Worm (Caenorhabditis elegans): ENCODE measurements around the gene C34E10.10.
A peak's percentile ranks its signal among the peaks of the same experiment; 100 is the strongest.

C34E10.10 gene

ce11 chrIII:5202641-5203040 is 25.0 kb downstream of the C34E10.10 start (continued):
- 0 out of 2 replicates have a peak, but pooled peaks have one; percentile 18 for TF ChIP-seq pha-4 (GFP tag; IDR thresholded peaks at IDR 0.05)
- no peak for TF ChIP-seq pha-4 (tag; optimal IDR thresholded peaks at IDR 0.05)
- no peak for TF ChIP-seq arid-1 (GFP tag; conservative IDR thresholded peaks at IDR 0.05)
- no peak for TF ChIP-seq saeg-2 (GFP tag; IDR thresholded peaks at IDR 0.05)
- peak; percentile 13 for TF ChIP-seq dpl-1 (GFP tag; optimal IDR thresholded peaks at IDR 0.05)
- TF ChIP-seq daf-16 (GFP tag; optimal IDR thresholded peaks at IDR 0.05) = no peak
- TF ChIP-seq daf-16 (tag; optimal IDR thresholded peaks at IDR 0.05) = peak; percentile 85
- no peak for TF ChIP-seq mdt-29 (GFP tag; IDR thresholded peaks at IDR 0.05)
- TF ChIP-seq hlh-30 (tag; optimal IDR thresholded peaks at IDR 0.05; ENCODE audit: insufficient read depth) = peak; percentile 80
- TF ChIP-seq rbr-2 (tag; optimal IDR thresholded peaks at IDR 0.05) = peak; percentile 28
- TF ChIP-seq ces-1 (GFP tag; optimal IDR thresholded peaks at IDR 0.05) = no peak
- TF ChIP-seq Y5F2A.4 (GFP tag; optimal IDR thresholded peaks at IDR 0.05) = no peak
- TF ChIP-seq nhr-11 (tag; optimal IDR thresholded peaks at IDR 0.05) = peak; percentile 85
- TF ChIP-seq ztf-7 (tag; optimal IDR thresholded peaks at IDR 0.05) = peak; percentile 25
- no peak for TF ChIP-seq ceh-28 (tag; optimal IDR thresholded peaks at IDR 0.05)
- no peak for TF ChIP-seq ZK337.2 (GFP tag; IDR thresholded peaks at IDR 0.05)
- TF ChIP-seq dmd-9 (GFP tag; IDR thresholded peaks at IDR 0.05) = no peak
- peak; percentile 11 for TF ChIP-seq nhr-48 (tag; optimal IDR thresholded peaks at IDR 0.05)
- TF ChIP-seq vab-7 (GFP tag; IDR thresholded peaks at IDR 0.05) = no peak
- TF ChIP-seq sdz-12 (GFP tag; optimal IDR thresholded peaks at IDR 0.05) = no peak
- no peak for TF ChIP-seq egl-27 (tag; optimal IDR thresholded peaks at IDR 0.05)
- TF ChIP-seq spr-1 (tag; optimal IDR thresholded peaks at IDR 0.05) = no peak
- no peak for TF ChIP-seq daf-12 (tag; optimal IDR thresholded peaks at IDR 0.05)

- TF ChIP-seq zip-11 (GFP tag; IDR thresholded peaks at IDR 0.05) (no peak), dpl-1 (GFP tag; optimal IDR thresholded peaks at IDR 0.05) (peak; percentile 22), ceh-44 (GFP tag; IDR thresholded peaks at IDR 0.05) (no peak), dmd-8 (GFP tag; IDR thresholded peaks at IDR 0.05) (no peak), mxl-2 (GFP tag; conservative IDR thresholded peaks at IDR 0.05) (no peak), nhr-10 (tag; optimal IDR thresholded peaks at IDR 0.05) (no peak), ceh-20 (GFP tag; IDR thresholded peaks at IDR 0.05) (no peak), arid-1 (GFP tag; conservative IDR thresholded peaks at IDR 0.05) (no peak), F10B5.3 (tag; optimal IDR thresholded peaks at IDR 0.05) (no peak), ztf-11 (tag; optimal IDR thresholded peaks at IDR 0.05) (no peak), lsy-2 (tag; optimal IDR thresholded peaks at IDR 0.05) (peak in 1 of 2 experiments; percentile 58), nhr-111 (GFP tag; optimal IDR thresholded peaks at IDR 0.05) (no peak), fos-1 (tag; optimal IDR thresholded peaks at IDR 0.05) (no peak), Y75B8A.6 (GFP tag; IDR thresholded peaks at IDR 0.05) (no peak), ceh-62 (tag; optimal IDR thresholded peaks at IDR 0.05) (no peak), attf-4 (tag; optimal IDR thresholded peaks at IDR 0.05) (no peak), F44E2.7 (GFP tag; IDR thresholded peaks at IDR 0.05) (no peak), mdl-1 (tag; optimal IDR thresholded peaks at IDR 0.05) (no peak), aly-2 (tag; optimal IDR thresholded peaks at IDR 0.05) (no peak), jun-1 (tag; optimal IDR thresholded peaks at IDR 0.05) (no peak), ZK546.5 (tag; optimal IDR thresholded peaks at IDR 0.05) (no peak), hlh-11 (tag; optimal IDR thresholded peaks at IDR 0.05) (peak; percentile 86), fkh-10 (GFP tag; optimal IDR thresholded peaks at IDR 0.05) (no peak), dmd-9 (GFP tag; IDR thresholded peaks at IDR 0.05) (no peak), lin-13 (GFP tag; optimal IDR thresholded peaks at IDR 0.05) (no peak), pha-4 (GFP tag; IDR thresholded peaks at IDR 0.05) (no peak; the same call in 1 of the 2 replicates), pha-4 (tag; optimal IDR thresholded peaks at IDR 0.05) (no peak), R02D3.7 (tag; optimal IDR thresholded peaks at IDR 0.05) (no peak), lin-29 (GFP tag; IDR thresholded peaks at IDR 0.05) (no peak), nhr-41 (GFP tag; IDR thresholded peaks at IDR 0.05) (peak; percentile 57; the same call in 1 of the 2 replicates), lim-7 (GFP tag; IDR thresholded peaks at IDR 0.05) (no peak), daf-16 (GFP tag; optimal IDR thresholded peaks at IDR 0.05) (peak in 1 of 2 experiments; percentile 26), daf-16 (tag; optimal IDR thresholded peaks at IDR 0.05) (peak; percentile 94), nhr-237 (tag; optimal IDR thresholded peaks at IDR 0.05) (no peak), lin-39 (tag; optimal IDR thresholded peaks at IDR 0.05) (no peak), vab-7 (GFP tag; IDR thresholded peaks at IDR 0.05) (no peak)
Measured at ce11 chrIII:5201267-5201666, 26.4 kb downstream of the C34E10.10 start.

Measured in whole organism, L4 larva.